Worm (Caenorhabditis elegans) whole organism, L1 larva: ENCODE data around the gene F32D8.11.

Experiments
- C04F5.9 ChIP-seq: sonication (generic microtip); optimal IDR thresholded peaks from 2 replicates; lab custom pipeline; 2016; ENCODE audit warnings: missing genetic modification characterization, missing compliant biosample characterization
- alr-1 ChIP-seq: fragments of 200-800 bp; sonication (Bioruptor generic); optimal IDR thresholded peaks from 2 replicates; lab custom pipeline; 2018; ENCODE audit warnings: borderline replicate concordance, mild to moderate bottlenecking, missing genetic modification characterization, missing compliant biosample characterization
- aly-2 ChIP-seq: fragments of 150-350 bp; optimal IDR thresholded peaks from 2 replicates; lab custom pipeline; 2014; ENCODE audit warnings: missing biosample characterization, missing genetic modification characterization
- blmp-1 ChIP-seq: fragments of 150-350 bp; optimal IDR thresholded peaks from 2 replicates; lab custom pipeline; 2014; ENCODE audit warnings: missing biosample characterization, missing genetic modification characterization
- ceh-8 ChIP-seq: fragments of 200-800 bp; sonication (Bioruptor generic); optimal IDR thresholded peaks from 2 replicates; lab custom pipeline; 2018; ENCODE audit warnings: mild to moderate bottlenecking, missing genetic modification characterization, moderate library complexity, missing compliant biosample characterization
- ceh-88 ChIP-seq: fragments of 200-800 bp; sonication (Bioruptor generic); IDR thresholded peaks from 2 replicates; pipeline ENCODE4 v1.3.6; 2022; ENCODE audit warnings: missing genetic modification characterization, missing compliant biosample characterization
- ceh-90 ChIP-seq: sonication (generic microtip); optimal IDR thresholded peaks from 2 replicates; lab custom pipeline; 2016; ENCODE audit warnings: missing genetic modification characterization, missing compliant biosample characterization
- ces-1 ChIP-seq: fragments of 150-350 bp; optimal IDR thresholded peaks from 2 replicates; lab custom pipeline; 2014; ENCODE audit warnings: missing biosample characterization, missing genetic modification reagents, missing genetic modification characterization
- dpl-1 ChIP-seq, 3 experiments: fragments of 150-350 bp in 2 of 3; sonication (generic microtip) in 1 of 3; optimal IDR thresholded peaks; 2 replicates each; lab custom pipeline; 2014 to 2017; ENCODE audit warnings: missing biosample characterization in 3 of 3, missing genetic modification characterization in 3 of 3, missing genetic modification reagents in 3 of 3
- efl-1 ChIP-seq, 4 experiments: fragments of 150-350 bp; optimal IDR thresholded peaks in 3 of 4; peaks in 1 of 4; 1 replicate in 1 of 4; 2 replicates in 3 of 4; lab custom pipeline; 2014; ENCODE audit warnings: missing biosample characterization in 2 of 4, missing genetic modification characterization in 2 of 4, missing genetic modification reagents in 2 of 4
- efl-3 ChIP-seq: fragments of 200-800 bp; sonication (Bioruptor generic); optimal IDR thresholded peaks from 2 replicates; lab custom pipeline; 2018; ENCODE audit warnings: mild to moderate bottlenecking, missing genetic modification characterization, missing compliant biosample characterization
- elt-2 ChIP-seq: sonication (generic microtip); optimal IDR thresholded peaks from 2 replicates; lab custom pipeline; 2016; ENCODE audit warnings: missing genetic modification characterization, mild to moderate bottlenecking, inconsistent platforms, missing compliant biosample characterization, missing genetic modification reagents
- elt-3 ChIP-seq, 6 experiments: fragments of 150-350 bp in 1 of 6; sonication (generic microtip); optimal IDR thresholded peaks; 2 replicates each; lab custom pipeline; 2017 to 2018; ENCODE audit warnings: missing biosample characterization in 6 of 6, missing genetic modification characterization in 6 of 6, inconsistent platforms in 1 of 6
- ets-5 ChIP-seq: fragments of 200-800 bp; sonication (Bioruptor generic); IDR thresholded peaks from 2 replicates; pipeline ENCODE4 v1.3.6; 2022; ENCODE audit warnings: missing genetic modification characterization, missing compliant biosample characterization
- fkh-10 ChIP-seq: sonication (generic microtip); optimal IDR thresholded peaks from 2 replicates; lab custom pipeline; 2017; ENCODE audit warnings: missing biosample characterization, missing genetic modification reagents, missing genetic modification characterization
- fkh-4 ChIP-seq: sonication (generic microtip); optimal IDR thresholded peaks from 2 replicates; lab custom pipeline; 2016; ENCODE audit warnings: missing compliant biosample characterization, missing genetic modification characterization, borderline replicate concordance
- fkh-8 ChIP-seq: sonication (generic microtip); optimal IDR thresholded peaks from 2 replicates; lab custom pipeline; 2016; ENCODE audit warnings: mild to moderate bottlenecking, missing genetic modification characterization, missing compliant biosample characterization
- hlh-17 ChIP-seq: fragments of 200-800 bp; sonication (Bioruptor generic); optimal IDR thresholded peaks from 2 replicates; lab custom pipeline; 2018; ENCODE audit warnings: missing genetic modification characterization, mild to moderate bottlenecking, missing compliant biosample characterization, moderate library complexity, borderline replicate concordance
- hpl-2 ChIP-seq: fragments of 150-350 bp; optimal IDR thresholded peaks from 2 replicates; lab custom pipeline; 2014; ENCODE audit warnings: missing biosample characterization, missing genetic modification reagents, missing genetic modification characterization
- irx-1 ChIP-seq: sonication (generic microtip); optimal IDR thresholded peaks from 2 replicates; lab custom pipeline; 2016; ENCODE audit warnings: missing genetic modification characterization, missing compliant biosample characterization
- isw-1 ChIP-seq: fragments of 200-800 bp; sonication (Bioruptor generic); IDR thresholded peaks from 2 replicates; pipeline ENCODE4 v1.3.6; 2022; ENCODE audit warnings: missing genetic modification characterization, missing compliant biosample characterization
- jun-1 ChIP-seq: fragments of 150-350 bp; optimal IDR thresholded peaks from 2 replicates; lab custom pipeline; 2014; ENCODE audit warnings: missing biosample characterization, missing genetic modification reagents, missing genetic modification characterization
- lin-13 ChIP-seq: fragments of 150-350 bp; optimal IDR thresholded peaks from 2 replicates; lab custom pipeline; 2014; ENCODE audit warnings: missing biosample characterization, missing genetic modification reagents, missing genetic modification characterization
- lsy-2 ChIP-seq, 2 experiments: fragments of 150-350 bp; optimal IDR thresholded peaks; 2 replicates each; lab custom pipeline; 2014; ENCODE audit warnings: missing biosample characterization in 2 of 2, missing genetic modification characterization in 2 of 2
- mab-9 ChIP-seq: fragments of 200-800 bp; sonication (Bioruptor generic); IDR thresholded peaks from 2 replicates; pipeline ENCODE4 v1.3.6; 2022; ENCODE audit warnings: missing genetic modification reagents, missing genetic modification characterization, missing compliant biosample characterization
- mdl-1 ChIP-seq, 2 experiments: fragments of 150-350 bp; optimal IDR thresholded peaks; 2 replicates each; lab custom pipeline; 2014 to 2017; ENCODE audit warnings: missing biosample characterization in 2 of 2, missing genetic modification characterization in 2 of 2, inconsistent platforms in 1 of 2
- mef-2 ChIP-seq: fragments of 150-350 bp; optimal IDR thresholded peaks from 2 replicates; lab custom pipeline; 2014; ENCODE audit warnings: missing biosample characterization, missing genetic modification characterization
- mep-1 ChIP-seq: fragments of 150-350 bp; optimal IDR thresholded peaks from 2 replicates; lab custom pipeline; 2014; ENCODE audit warnings: missing biosample characterization, missing genetic modification characterization
- nhr-11 ChIP-seq: fragments of 150-350 bp; optimal IDR thresholded peaks from 2 replicates; lab custom pipeline; 2014; ENCODE audit warnings: missing biosample characterization, missing genetic modification characterization
- nhr-12 ChIP-seq: sonication (generic microtip); optimal IDR thresholded peaks from 2 replicates; lab custom pipeline; 2017; ENCODE audit warnings: missing biosample characterization, missing genetic modification characterization
- nhr-20 ChIP-seq: sonication (generic microtip); optimal IDR thresholded peaks from 2 replicates; lab custom pipeline; 2016; ENCODE audit warnings: mild to moderate bottlenecking, missing genetic modification characterization, missing compliant biosample characterization
- nhr-237 ChIP-seq: fragments of 150-350 bp; optimal IDR thresholded peaks from 2 replicates; lab custom pipeline; 2014; ENCODE audit warnings: missing biosample characterization, missing genetic modification characterization
- nhr-71 ChIP-seq: sonication (generic microtip); optimal IDR thresholded peaks from 2 replicates; lab custom pipeline; 2016; ENCODE audit warnings: mild to moderate bottlenecking, missing genetic modification characterization, moderate library complexity, missing compliant biosample characterization
- nhr-76 ChIP-seq: sonication (generic microtip); optimal IDR thresholded peaks from 2 replicates; lab custom pipeline; 2017; ENCODE audit warnings: missing biosample characterization, missing genetic modification characterization
- nhr-85 ChIP-seq: sonication (generic microtip); peaks from one replicate; lab custom pipeline; 2016; ENCODE audit warnings: missing genetic modification characterization, inconsistent platforms, missing compliant biosample characterization
- nhr-90 ChIP-seq: sonication (generic microtip); optimal IDR thresholded peaks from 2 replicates; lab custom pipeline; 2016; ENCODE audit warnings: mild to moderate bottlenecking, missing genetic modification characterization, missing compliant biosample characterization; ENCODE audit not compliant: poor library complexity
- pag-3 ChIP-seq: sonication (generic microtip); optimal IDR thresholded peaks from 2 replicates; lab custom pipeline; 2017; ENCODE audit warnings: missing genetic modification characterization, mild to moderate bottlenecking, missing compliant biosample characterization, antibody characterized with exemption, borderline replicate concordance; ENCODE audit not compliant: insufficient read depth
- snpc-4 ChIP-seq: fragments of 150-350 bp; optimal IDR thresholded peaks from 2 replicates; lab custom pipeline; 2014; ENCODE audit warnings: missing biosample characterization, missing genetic modification characterization
- snu-23 ChIP-seq: sonication (generic microtip); optimal IDR thresholded peaks from 2 replicates; lab custom pipeline; 2016; ENCODE audit warnings: missing genetic modification characterization, missing compliant biosample characterization
- sox-4 ChIP-seq: sonication (generic microtip); optimal IDR thresholded peaks from 2 replicates; lab custom pipeline; 2016; ENCODE audit warnings: missing genetic modification characterization, missing compliant biosample characterization
- swsn-7 ChIP-seq: sonication (generic microtip); optimal IDR thresholded peaks from 2 replicates; lab custom pipeline; 2016; ENCODE audit warnings: missing genetic modification characterization, missing compliant biosample characterization
- tlp-1 ChIP-seq: fragments of 150-350 bp; optimal IDR thresholded peaks from 2 replicates; lab custom pipeline; 2014; ENCODE audit warnings: missing biosample characterization, missing genetic modification characterization
- unc-130 ChIP-seq: fragments of 150-350 bp; optimal IDR thresholded peaks from 2 replicates; lab custom pipeline; 2017; ENCODE audit warnings: missing biosample characterization, missing genetic modification characterization, inconsistent platforms
- unc-62 ChIP-seq: fragments of 150-350 bp; optimal IDR thresholded peaks from 2 replicates; lab custom pipeline; 2014; ENCODE audit warnings: missing biosample characterization, missing genetic modification reagents, missing genetic modification characterization
- xbp-1 ChIP-seq: sonication (generic microtip); optimal IDR thresholded peaks from 2 replicates; lab custom pipeline; 2016; ENCODE audit warnings: missing genetic modification characterization, missing compliant biosample characterization
- zag-1 ChIP-seq: fragments of 150-350 bp; optimal IDR thresholded peaks from 2 replicates; lab custom pipeline; 2014; ENCODE audit warnings: missing biosample characterization, missing genetic modification characterization

The F32D8.11 gene

DNA sequence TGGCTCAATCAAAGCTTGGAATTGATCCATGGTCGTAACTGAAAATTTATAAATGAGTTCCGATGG, 8.0 kb upstream of the F32D8.11 start, which contains the start of gene sec-61.G:
sec-61.G (minus strand) TSS at position 38 of the 66 bp plus-strand sequence.
- no peak for TF ChIP-seq nhr-237
- TF ChIP-seq blmp-1 = no peak
- no peak for TF ChIP-seq swsn-7 (tag; lab: Kevin White, UChicago)
- no peak for TF ChIP-seq mab-9 (GFP tag; lab: Robert Waterston, UW)
- no peak for TF ChIP-seq dpl-1 (GFP tag; optimal IDR thresholded peaks at IDR 0.05; lab: Kevin White, UChicago)
- no peak for TF ChIP-seq ceh-90 (tag; lab: Kevin White, UChicago)
- TF ChIP-seq mef-2 (tag; lab: Kevin White, UChicago) = no peak
- no peak for TF ChIP-seq ets-5 (GFP tag; lab: Robert Waterston, UW)
- no peak for TF ChIP-seq hpl-2
- no peak for TF ChIP-seq nhr-71 (tag; lab: Kevin White, UChicago)
- TF ChIP-seq fkh-4 = no peak
- no peak for TF ChIP-seq alr-1 (tag; lab: Kevin White, UChicago)
- no peak for TF ChIP-seq nhr-20

DNA sequence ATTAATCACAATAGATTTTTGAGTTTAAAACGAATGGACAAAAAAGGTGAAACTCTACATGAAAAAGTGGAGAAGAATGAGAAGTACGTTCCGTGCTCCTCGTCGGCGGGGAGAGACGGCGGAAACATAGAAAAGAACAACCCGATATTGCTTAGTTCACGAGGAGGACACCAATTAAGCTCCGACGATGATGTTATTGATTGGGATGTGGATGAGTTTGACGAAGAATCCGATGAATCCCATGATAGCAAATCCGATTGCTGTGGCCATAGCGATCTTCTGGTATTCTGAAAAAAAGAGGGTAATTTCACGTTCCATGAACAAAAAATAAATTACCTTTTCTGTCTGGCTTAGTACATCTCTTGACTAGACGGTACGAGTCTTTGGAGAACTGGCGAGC, 7.8 kb upstream of the F32D8.11 start:
- TF ChIP-seq nhr-71 (tag; lab: Kevin White, UChicago) = no peak
- TF ChIP-seq mep-1 (tag; lab: Kevin White, UChicago) = no peak
- TF ChIP-seq efl-1 (optimal IDR thresholded peaks at IDR 0.05; lab: Kevin White, UChicago) = no peak
- TF ChIP-seq efl-1 (GFP tag; optimal IDR thresholded peaks at IDR 0.05 in 1 of 2; lab: Kevin White, UChicago) = peak in 1 of 2 experiments; percentile 90
- TF ChIP-seq nhr-12 = no peak
- TF ChIP-seq jun-1 = no peak
- TF ChIP-seq, all 84 proteins: peak for 1

DNA sequence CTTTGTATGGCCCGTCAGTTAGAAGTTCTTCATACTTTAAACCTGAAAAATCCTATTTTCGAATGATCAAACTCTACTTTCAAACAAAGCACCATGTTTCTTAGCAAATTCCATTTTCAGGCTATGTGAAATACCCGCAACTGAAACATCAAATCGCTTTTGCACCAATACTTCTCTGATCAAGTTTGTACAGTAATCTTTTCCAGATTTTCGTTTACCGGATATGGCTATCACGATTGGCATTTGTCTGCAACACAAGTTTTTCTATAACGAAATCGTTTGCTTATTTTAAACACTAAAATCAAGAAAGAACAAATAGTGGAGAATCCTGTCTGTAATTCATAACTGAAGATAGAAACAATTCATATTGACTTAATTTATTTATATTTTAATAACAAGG, 7.4 kb upstream of the F32D8.11 start, which contains the start of gene F32D8.13:
F32D8.13 (minus strand) TSS at position 249 of the 400 bp plus-strand sequence.
- TF ChIP-seq lsy-2 (tag; optimal IDR thresholded peaks at IDR 0.05; lab: Kevin White, UChicago) = peak; percentile 12 to 20
- TF ChIP-seq hlh-17 (GFP tag; lab: Kevin White, UChicago) = no peak
- peak; percentile 33 for TF ChIP-seq nhr-90
- peak; percentile 40 for TF ChIP-seq nhr-71 (tag; lab: Kevin White, UChicago)
- peak; percentile 14 for TF ChIP-seq elt-2 (tag; lab: Kevin White, UChicago)
- no peak for TF ChIP-seq blmp-1
- TF ChIP-seq nhr-76 = no peak

DNA sequence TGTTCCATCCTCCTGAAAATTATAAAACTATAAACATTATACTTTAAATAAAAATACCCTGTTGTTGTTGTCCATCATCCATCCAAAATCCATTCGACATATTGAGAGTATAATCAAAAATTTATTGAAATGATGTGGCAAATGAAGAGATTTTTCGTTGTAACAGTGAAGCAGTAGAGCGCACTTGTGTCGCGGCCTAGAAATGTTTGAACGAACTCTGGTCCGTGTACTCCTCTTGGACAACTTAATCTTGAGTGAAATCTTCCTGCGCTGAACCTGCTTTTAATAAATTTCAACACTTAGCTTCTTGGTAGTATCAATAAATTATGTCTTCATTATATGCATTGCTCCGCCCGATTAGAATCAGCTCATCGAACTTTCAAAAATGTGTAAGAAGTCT, 5.7 kb upstream of the F32D8.11 start, which contains the start of the genes F32D8.14 and F32D8.5:
F32D8.14 (minus strand) TSS at position 188 of the 400 bp plus-strand sequence.
F32D8.5 (plus strand) TSS at position 200 of the 400 bp plus-strand sequence.
- TF ChIP-seq nhr-237 (peak; percentile 27), lin-13 (GFP tag; lab: Kevin White, UChicago) (peak; percentile 75), ces-1 (no peak), ceh-8 (peak; percentile 51), tlp-1 (no peak), sox-4 (peak; percentile 85), C04F5.9 (peak; percentile 65), fkh-4 (peak; percentile 80), xbp-1 (peak; percentile 88), efl-1 (optimal IDR thresholded peaks at IDR 0.05; lab: Kevin White, UChicago) (peak; percentile 83 to 87), efl-1 (GFP tag; optimal IDR thresholded peaks at IDR 0.05 in 1 of 2; lab: Kevin White, UChicago) (peak; percentile 82 to 98), nhr-11 (tag; lab: Kevin White, UChicago) (no peak), elt-3 (tag; optimal IDR thresholded peaks at IDR 0.05; lab: Kevin White, UChicago) (peak in 1 of 6 experiments; percentile 77), efl-3 (GFP tag; lab: Kevin White, UChicago) (no peak), zag-1 (no peak), snpc-4 (peak; percentile 51), hlh-17 (GFP tag; lab: Kevin White, UChicago) (no peak), aly-2 (tag; lab: Kevin White, UChicago) (peak; percentile 4), nhr-90 (peak; percentile 88), nhr-12 (no peak), fkh-10 (GFP tag; lab: Kevin White, UChicago) (no peak), mdl-1 (tag; optimal IDR thresholded peaks at IDR 0.05; lab: Kevin White, UChicago) (peak in 1 of 2 experiments; percentile 72), nhr-85 (tag; lab: Kevin White, UChicago) (peak; percentile 93), pag-3 (tag; lab: Kevin White, UChicago) (no peak), unc-130 (tag; lab: Kevin White, UChicago) (peak; percentile 93), alr-1 (tag; lab: Kevin White, UChicago) (no peak), unc-62 (GFP tag; lab: Kevin White, UChicago) (no peak), elt-2 (tag; lab: Kevin White, UChicago) (peak; percentile 53), snu-23 (GFP tag; lab: Kevin White, UChicago) (peak; percentile 93), ceh-88 (no peak; the same call in 1 of the 2 replicates), irx-1 (tag; lab: Kevin White, UChicago) (peak; percentile 90), fkh-8 (tag; lab: Kevin White, UChicago) (peak; percentile 84), dpl-1 (GFP tag; optimal IDR thresholded peaks at IDR 0.05; lab: Kevin White, UChicago) (peak; percentile 64 to 83 (median 77)), isw-1 (GFP tag; lab: Robert Waterston, UW) (peak; percentile 61)
